Fruit fly (Drosophila melanogaster) whole organism, wandering third instar larva: ENCODE measurements around the gene Datp.

Source experiments
- CrebA ChIP-seq: fragments of 200-800 bp; sonication (Bioruptor generic); optimal IDR thresholded peaks from 2 replicates; lab custom pipeline; 2016; ENCODE audit warnings: missing biosample characterization, mild to moderate bottlenecking, missing genetic modification characterization, borderline replicate concordance
- Jra ChIP-seq: sonication (Bioruptor generic); optimal IDR thresholded peaks from 2 replicates; lab custom pipeline; 2016; ENCODE audit warnings: missing biosample characterization, missing genetic modification characterization
- dsf ChIP-seq: sonication (Bioruptor generic); optimal IDR thresholded peaks from 2 replicates; lab custom pipeline; 2016; ENCODE audit warnings: missing biosample characterization, missing genetic modification characterization, borderline replicate concordance

DNA sequence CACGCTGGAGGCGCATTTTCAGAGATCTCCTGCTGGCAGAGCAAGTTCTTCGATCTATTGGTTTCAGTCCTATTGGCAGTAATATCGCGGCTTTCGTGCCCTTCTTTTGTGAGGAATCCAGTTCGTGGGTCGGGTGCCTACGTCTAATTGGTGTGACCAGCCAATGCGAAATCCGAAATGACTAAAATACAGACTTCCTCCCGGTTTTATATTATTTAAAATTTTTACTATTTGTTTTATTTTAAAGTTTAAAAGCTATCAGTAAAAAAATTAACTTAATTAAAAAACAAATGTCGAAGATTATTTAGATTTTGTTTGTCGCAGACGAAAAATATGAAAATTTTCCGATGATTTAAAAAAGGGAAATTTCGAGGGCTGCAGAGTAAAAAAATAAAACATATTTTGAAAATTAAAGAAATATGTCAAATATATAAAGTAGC, 25.0 kb upstream of the Datp start, which contains the start of gene CG5850:
- TF ChIP-seq Jra (GFP tag; lab: Kevin White, UChicago) (no peak), CrebA (no peak), dsf (GFP tag; lab: Kevin White, UChicago) (no peak)
